Fruit fly (Drosophila melanogaster): Measurements from ENCODE around the gene CG5478.

DNA sequence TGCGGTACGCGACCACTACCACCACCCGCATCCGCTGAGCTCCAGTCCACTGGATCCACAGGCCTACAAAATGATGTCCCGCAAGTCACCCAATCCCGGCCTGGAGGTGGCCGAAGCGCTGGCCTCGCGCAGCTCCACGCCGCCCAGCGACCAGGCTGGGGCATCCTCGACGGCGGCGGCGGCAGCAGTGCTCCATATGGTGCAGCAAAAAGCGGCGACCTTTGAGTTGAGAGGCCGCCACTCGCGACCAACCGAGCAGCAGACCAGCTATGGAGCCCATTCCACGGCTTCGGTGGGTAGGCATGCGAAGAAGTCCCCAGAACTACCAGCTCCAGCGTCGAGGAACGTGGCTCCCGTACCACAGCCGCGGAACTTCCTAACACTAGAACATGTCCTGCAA, 3.5 kb downstream of the CG5478 start:
- TF ChIP-seq CG15336 (GFP tag; IDR thresholded peaks at IDR 0.05) (no peak), Blimp-1 (GFP tag; optimal IDR thresholded peaks at IDR 0.05) (no peak), Hr39 (GFP tag; optimal IDR thresholded peaks at IDR 0.05) (no peak), Eip78C (GFP tag) (no peak), CG32006 (GFP tag; optimal IDR thresholded peaks at IDR 0.05) (no peak)
